Worm (Caenorhabditis elegans) whole organism, L4 larva: ENCODE measurements around the gene clec-52.

ENCODE experiments used
- F49E8.2 ChIP-seq: sonication (generic microtip); optimal IDR thresholded peaks from 2 replicates; lab custom pipeline; 2016; ENCODE audit warnings: missing compliant biosample characterization, mild to moderate bottlenecking, missing genetic modification characterization, borderline replicate concordance
- ZK546.5 ChIP-seq, 2 experiments: sonication (generic microtip); optimal IDR thresholded peaks; 2 replicates each; lab custom pipeline; 2017; ENCODE audit warnings: missing biosample characterization in 2 of 2, missing genetic modification characterization in 2 of 2
- ama-1 ChIP-seq: fragments of 150-350 bp; optimal IDR thresholded peaks from 2 replicates; lab custom pipeline; 2014; ENCODE audit warnings: inconsistent platforms, mixed read lengths
- egl-27 ChIP-seq: sonication (generic microtip); optimal IDR thresholded peaks from 3 replicates; lab custom pipeline; 2017; ENCODE audit warnings: missing biosample characterization, missing genetic modification reagents, missing genetic modification characterization
- fos-1 ChIP-seq: fragments of 150-350 bp; optimal IDR thresholded peaks from 2 replicates; lab custom pipeline; 2014; ENCODE audit warnings: missing biosample characterization, missing genetic modification characterization
- lsy-2 ChIP-seq, 2 experiments: fragments of 150-350 bp in 1 of 2; sonication (generic microtip) in 1 of 2; optimal IDR thresholded peaks; 2 replicates each; lab custom pipeline; 2014 to 2017; ENCODE audit warnings: missing biosample characterization in 2 of 2, missing genetic modification characterization in 2 of 2
- mdl-1 ChIP-seq, 2 experiments: fragments of 150-350 bp in 1 of 2; sonication (generic microtip) in 1 of 2; optimal IDR thresholded peaks; 2 replicates each; lab custom pipeline; 2014 to 2017; ENCODE audit warnings: missing biosample characterization in 2 of 2, missing genetic modification characterization in 2 of 2
- nhr-237 ChIP-seq: sonication (generic microtip); optimal IDR thresholded peaks from 2 replicates; lab custom pipeline; 2017; ENCODE audit warnings: missing biosample characterization, missing genetic modification characterization
- nhr-77 ChIP-seq: fragments of 150-350 bp; optimal IDR thresholded peaks from 2 replicates; lab custom pipeline; 2014; ENCODE audit warnings: missing biosample characterization, missing genetic modification characterization
- skn-1 ChIP-seq: fragments of 150-350 bp; optimal IDR thresholded peaks from 2 replicates; lab custom pipeline; 2014; ENCODE audit warnings: missing biosample characterization, missing genetic modification characterization
- snpc-1.2 ChIP-seq: fragments of 200-800 bp; sonication (Bioruptor generic); IDR thresholded peaks from 2 replicates; pipeline ENCODE4 v1.3.6; 2022; ENCODE audit warnings: missing genetic modification reagents, missing genetic modification characterization, missing compliant biosample characterization
- unc-130 ChIP-seq: sonication (generic microtip); optimal IDR thresholded peaks from 2 replicates; lab custom pipeline; 2016; ENCODE audit warnings: missing genetic modification reagents, missing genetic modification characterization, missing compliant biosample characterization
- unc-39 ChIP-seq: sonication (generic microtip); optimal IDR thresholded peaks from 2 replicates; lab custom pipeline; 2017; ENCODE audit warnings: missing biosample characterization, missing genetic modification characterization

DNA sequence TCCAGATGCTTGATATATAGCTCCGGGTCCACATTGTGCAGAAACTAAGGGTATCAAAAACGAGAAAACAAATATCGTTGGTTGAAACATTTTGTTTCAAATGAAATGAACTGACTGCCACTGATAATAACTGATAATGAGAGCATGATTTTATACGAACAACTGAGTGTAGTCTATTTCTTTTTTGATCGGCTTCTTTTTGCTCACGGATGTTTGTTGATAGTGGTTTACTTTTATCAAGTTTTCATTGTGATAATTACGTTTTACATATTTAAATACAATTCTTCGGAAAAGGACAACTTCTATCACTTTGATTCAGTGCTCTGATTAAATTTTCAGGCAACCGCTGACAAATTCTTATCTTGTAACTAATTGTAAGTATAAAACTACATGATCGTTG is 4.9 kb downstream of the clec-52 start, which contains the start of gene clec-51:
- no peak for TF ChIP-seq ZK546.5 (tag; optimal IDR thresholded peaks at IDR 0.05; lab: Kevin White, UChicago)
- TF ChIP-seq egl-27 (tag; lab: Kevin White, UChicago), result no peak
- TF ChIP-seq ama-1, result no peak
- TF ChIP-seq mdl-1 (tag; optimal IDR thresholded peaks at IDR 0.05; lab: Kevin White, UChicago), result no peak
- no peak for TF ChIP-seq F49E8.2 (tag; lab: Kevin White, UChicago)
- TF ChIP-seq fos-1 (tag; lab: Kevin White, UChicago), result no peak
- TF ChIP-seq lsy-2 (tag; optimal IDR thresholded peaks at IDR 0.05; lab: Kevin White, UChicago), result no peak
- no peak for TF ChIP-seq skn-1 (tag; lab: Kevin White, UChicago)
- TF ChIP-seq nhr-77 (tag; lab: Kevin White, UChicago), result peak; percentile 15
- TF ChIP-seq nhr-237 (tag; lab: Kevin White, UChicago), result no peak
- TF ChIP-seq unc-130, result no peak
- TF ChIP-seq unc-39 (tag; lab: Kevin White, UChicago), result no peak
- no peak for TF ChIP-seq snpc-1.2 (GFP tag; lab: Robert Waterston, UW)
